Worm (Caenorhabditis elegans) whole organism, midembryonic: Measurements from ENCODE around the gene clc-6.

Experiments
- T22C8.4 ChIP-seq: fragments of 200-800 bp; sonication (Bioruptor generic); IDR thresholded peaks from 2 replicates; pipeline ENCODE4 v1.3.6; 2022; ENCODE audit warnings: missing genetic modification characterization, missing compliant biosample characterization
- cog-1 ChIP-seq: sonication (generic microtip); optimal IDR thresholded peaks from 2 replicates; lab custom pipeline; 2016; ENCODE audit warnings: missing genetic modification characterization, missing compliant biosample characterization
- flt-1 ChIP-seq: fragments of 200-800 bp; sonication (Bioruptor generic); IDR thresholded peaks from 2 replicates; pipeline ENCODE4 v1.3.6; 2022; ENCODE audit warnings: missing genetic modification characterization, missing compliant biosample characterization
- klf-2 ChIP-seq: fragments of 200-800 bp; sonication (Bioruptor generic); conservative IDR thresholded peaks from 2 replicates; pipeline ENCODE4 v1.3.6; 2022; ENCODE audit warnings: missing genetic modification reagents, missing genetic modification characterization, missing compliant biosample characterization
- med-1 ChIP-seq: sonication (generic microtip); optimal IDR thresholded peaks from 2 replicates; lab custom pipeline; 2017; ENCODE audit warnings: missing genetic modification characterization, mild to moderate bottlenecking, missing compliant biosample characterization, antibody characterized with exemption, missing genetic modification reagents; ENCODE audit not compliant: insufficient read depth
- ref-1 ChIP-seq: fragments of 200-800 bp; sonication (Bioruptor generic); conservative IDR thresholded peaks from 2 replicates; pipeline ENCODE4 v1.3.6; 2022; ENCODE audit warnings: missing genetic modification reagents, missing genetic modification characterization, missing compliant biosample characterization
- tab-1 ChIP-seq: fragments of 200-800 bp; sonication (Bioruptor generic); IDR thresholded peaks from 2 replicates; pipeline ENCODE4 v1.3.6; 2022; ENCODE audit warnings: missing genetic modification characterization, missing compliant biosample characterization
- ztf-23 ChIP-seq: fragments of 200-800 bp; sonication (Bioruptor generic); IDR thresholded peaks from 2 replicates; pipeline ENCODE4 v1.3.6; 2022; ENCODE audit warnings: missing genetic modification reagents, missing genetic modification characterization, missing compliant biosample characterization
- ztf-29 ChIP-seq: fragments of 200-800 bp; sonication (Bioruptor generic); IDR thresholded peaks from 2 replicates; pipeline ENCODE4 v1.3.6; 2022; ENCODE audit warnings: missing genetic modification reagents, missing genetic modification characterization, missing compliant biosample characterization

clc-6 gene

DNA sequence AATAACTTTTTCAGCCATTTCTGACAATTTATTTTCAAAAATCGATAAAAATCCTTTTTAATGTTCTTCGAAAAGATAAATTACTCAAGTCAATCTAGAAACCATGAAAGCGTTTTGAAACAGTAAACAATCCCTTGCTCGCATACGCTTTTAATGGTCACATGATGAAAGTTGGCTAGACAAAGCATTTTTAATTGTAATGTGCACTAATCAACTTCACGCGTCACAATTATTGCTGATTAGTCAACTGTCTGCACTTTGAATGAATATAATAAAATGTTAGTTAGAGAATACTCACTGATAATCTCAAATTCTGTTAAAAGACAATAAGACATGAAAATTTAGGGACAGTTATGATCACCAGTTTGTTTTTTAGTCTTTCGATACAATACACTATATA is 39.4 kb downstream of the clc-6 start:
- TF ChIP-seq T22C8.4 (GFP tag; lab: Robert Waterston, UW) (no peak), ztf-23 (no peak), med-1 (GFP tag; lab: Kevin White, UChicago) (no peak), klf-2 (GFP tag; lab: Robert Waterston, UW) (no peak), flt-1 (GFP tag; lab: Robert Waterston, UW) (no peak)

DNA sequence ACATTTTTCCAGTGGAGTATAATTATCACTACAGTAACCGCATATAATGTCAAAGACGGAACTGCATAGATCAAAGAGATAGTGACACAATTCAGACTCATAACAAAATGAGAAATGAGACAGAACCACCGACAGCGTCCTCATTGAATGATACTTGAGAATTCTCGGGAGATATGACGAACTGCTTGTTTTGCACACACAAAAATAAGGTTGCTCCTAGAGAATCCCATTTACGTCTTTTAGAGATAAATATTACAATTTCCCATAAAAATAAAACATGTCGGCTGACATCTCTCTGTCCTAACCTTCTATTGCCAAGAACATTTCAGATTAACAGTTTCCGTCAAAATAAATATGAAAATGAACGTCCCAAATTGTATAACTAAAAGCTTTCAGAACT is 40.5 kb downstream of the clc-6 start, which contains the start of gene srg-38:
Gene srg-38 (minus strand): TSS at position 101 of the 400 bp plus-strand sequence.
- TF ChIP-seq med-1 (GFP tag; lab: Kevin White, UChicago) (no peak), klf-2 (GFP tag; lab: Robert Waterston, UW) (no peak), ztf-29 (GFP tag; lab: Robert Waterston, UW) (no peak), T22C8.4 (GFP tag; lab: Robert Waterston, UW) (no peak), ref-1 (no peak), tab-1 (GFP tag; lab: Robert Waterston, UW) (no peak), cog-1 (no peak), ztf-23 (no peak)

DNA sequence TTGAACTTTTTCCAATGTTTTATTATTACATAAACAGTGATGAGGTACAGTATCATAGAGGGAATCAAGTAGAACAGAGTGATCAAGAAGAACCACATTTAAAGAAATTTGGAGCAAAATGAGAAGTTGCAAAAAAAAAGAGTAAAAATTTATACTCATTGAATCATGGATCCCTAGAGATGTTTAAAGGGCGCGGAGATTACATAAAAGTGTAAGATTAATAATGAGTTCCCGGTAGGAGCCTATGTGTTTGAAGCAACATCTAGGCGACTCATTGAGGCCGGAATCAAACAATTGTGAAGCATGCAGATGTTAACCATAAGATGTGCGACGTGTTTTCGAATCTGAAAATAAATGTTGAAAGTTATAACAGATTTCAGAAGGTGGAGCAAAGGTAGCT is 43.7 kb downstream of the clc-6 start, which contains the start of gene srg-39:
Gene srg-39 (minus strand): TSS at position 101 of the 400 bp plus-strand sequence.
- no peak for TF ChIP-seq ztf-29 (GFP tag; lab: Robert Waterston, UW)
- no peak for TF ChIP-seq ref-1
- TF ChIP-seq tab-1 (GFP tag; lab: Robert Waterston, UW), result no peak
- no peak for TF ChIP-seq flt-1 (GFP tag; lab: Robert Waterston, UW)
- no peak for TF ChIP-seq ztf-23
- TF ChIP-seq klf-2 (GFP tag; lab: Robert Waterston, UW), result no peak
- TF ChIP-seq cog-1, result no peak
- no peak for TF ChIP-seq T22C8.4 (GFP tag; lab: Robert Waterston, UW)
- TF ChIP-seq med-1 (GFP tag; lab: Kevin White, UChicago), result no peak

DNA sequence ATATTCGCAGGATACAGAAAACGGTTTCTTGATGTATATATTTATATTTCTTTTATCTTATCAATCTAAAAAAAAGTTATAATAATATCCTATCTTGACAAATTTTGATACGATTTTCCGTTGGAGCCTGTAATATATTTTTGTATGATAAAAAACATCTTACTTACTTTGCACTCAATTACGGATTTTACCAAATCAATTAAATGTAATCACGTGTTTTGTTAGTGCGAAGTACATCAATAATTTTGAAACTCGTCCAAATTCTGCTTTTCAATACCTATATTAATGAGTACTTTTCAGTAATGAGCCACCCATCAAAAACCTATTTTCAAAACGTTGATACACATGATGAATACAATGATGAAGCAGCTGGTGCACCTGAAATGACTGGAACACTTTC is 46.6 kb downstream of the clc-6 start, which contains the start of gene T19C4.1:
Gene T19C4.1 (plus strand): TSS at position 301 of the 400 bp plus-strand sequence.
- no peak for TF ChIP-seq klf-2 (GFP tag; lab: Robert Waterston, UW)
- TF ChIP-seq ztf-23, result no peak

DNA sequence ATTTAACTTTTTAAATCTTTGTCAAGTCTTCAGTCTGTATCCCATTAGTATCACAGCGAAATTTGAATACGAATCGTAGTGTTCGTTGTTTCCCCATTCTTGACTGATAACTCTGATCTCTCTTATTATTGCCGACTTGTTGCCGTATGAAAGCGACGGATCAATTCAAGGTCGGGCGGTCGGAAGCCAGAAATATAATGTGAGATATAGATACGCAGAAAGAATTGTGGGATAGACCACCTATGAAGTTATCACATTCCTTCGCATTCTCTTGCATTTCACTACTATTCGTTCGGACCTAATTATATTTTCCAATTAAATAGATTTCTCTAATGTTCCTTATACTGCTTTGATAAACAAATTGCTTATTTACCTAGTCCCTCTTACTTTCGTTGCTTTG is 47.0 kb downstream of the clc-6 start:
- TF ChIP-seq flt-1 (GFP tag; lab: Robert Waterston, UW), result no peak
- TF ChIP-seq cog-1, result no peak
- TF ChIP-seq med-1 (GFP tag; lab: Kevin White, UChicago), result no peak
- no peak for TF ChIP-seq ztf-23
- TF ChIP-seq ref-1, result no peak
- TF ChIP-seq klf-2 (GFP tag; lab: Robert Waterston, UW), result no peak
- no peak for TF ChIP-seq T22C8.4 (GFP tag; lab: Robert Waterston, UW)
- no peak for TF ChIP-seq tab-1 (GFP tag; lab: Robert Waterston, UW)
- no peak for TF ChIP-seq ztf-29 (GFP tag; lab: Robert Waterston, UW)

DNA sequence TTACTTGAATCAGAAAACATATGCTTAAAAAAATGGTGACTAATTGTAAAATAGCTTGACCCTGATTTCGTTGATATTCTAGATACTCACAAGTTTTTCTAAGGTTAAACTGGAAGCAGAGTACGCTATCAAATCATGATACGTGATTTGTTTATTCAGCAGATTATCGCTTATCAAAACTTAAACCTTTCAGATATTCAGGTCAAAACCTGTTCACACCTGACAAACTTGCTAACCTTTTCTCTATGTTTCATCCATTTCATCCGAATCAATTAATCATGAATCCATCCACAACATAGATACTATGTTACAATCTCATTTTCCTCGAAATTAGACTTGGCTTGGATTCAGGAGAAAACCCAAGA is 48.2 kb downstream of the clc-6 start:
- TF ChIP-seq klf-2 (GFP tag; lab: Robert Waterston, UW) (no peak), ztf-23 (no peak), med-1 (GFP tag; lab: Kevin White, UChicago) (no peak), ref-1 (no peak), flt-1 (GFP tag; lab: Robert Waterston, UW) (no peak)

DNA sequence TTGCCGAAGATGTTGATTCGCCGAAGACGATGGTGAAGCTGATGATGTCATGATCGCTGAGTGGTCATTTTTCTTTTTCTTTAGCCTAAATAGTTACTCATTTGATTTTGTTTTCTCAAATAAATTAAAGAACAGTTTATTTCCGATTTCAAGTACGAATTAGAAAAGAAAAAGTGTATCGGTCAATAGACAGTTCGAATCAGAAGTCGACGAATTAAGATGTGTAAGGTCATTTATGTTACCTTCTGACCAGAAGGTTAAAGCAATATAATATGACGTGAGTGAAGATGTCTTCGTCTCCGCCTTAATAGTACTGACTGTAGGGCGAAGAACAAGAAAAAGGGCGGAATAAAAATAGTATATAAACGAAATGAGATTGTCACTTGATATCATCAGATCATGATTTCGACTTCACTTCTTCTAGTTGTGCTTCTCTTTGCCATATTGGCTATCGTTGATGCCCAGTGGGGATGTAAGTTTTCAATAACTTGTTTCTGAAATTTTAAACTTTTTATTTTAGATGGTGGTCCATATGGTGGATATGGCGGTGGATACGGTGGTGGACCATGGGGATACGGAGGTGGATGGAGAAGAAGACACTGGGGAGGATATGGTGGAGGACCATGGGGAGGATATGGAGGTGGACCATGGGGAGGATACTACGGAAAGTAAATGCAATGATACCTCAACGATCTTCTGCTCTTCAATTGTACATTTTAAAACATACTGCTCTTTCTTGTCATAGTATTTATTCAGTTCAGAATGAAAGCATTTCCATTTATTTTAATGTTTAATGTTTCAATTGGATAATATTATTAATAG is 48.8 kb downstream of the clc-6 start, which contains the start of the genes T19C4.24 and nlp-33:
Gene T19C4.24 (minus strand): TSS at position 51 of the 822 bp plus-strand sequence.
Gene nlp-33 (plus strand): TSS at position 389 of the 822 bp plus-strand sequence.
- TF ChIP-seq ztf-23 (no peak), ztf-29 (GFP tag; lab: Robert Waterston, UW) (no peak), T22C8.4 (GFP tag; lab: Robert Waterston, UW) (no peak), flt-1 (GFP tag; lab: Robert Waterston, UW) (no peak)

DNA sequence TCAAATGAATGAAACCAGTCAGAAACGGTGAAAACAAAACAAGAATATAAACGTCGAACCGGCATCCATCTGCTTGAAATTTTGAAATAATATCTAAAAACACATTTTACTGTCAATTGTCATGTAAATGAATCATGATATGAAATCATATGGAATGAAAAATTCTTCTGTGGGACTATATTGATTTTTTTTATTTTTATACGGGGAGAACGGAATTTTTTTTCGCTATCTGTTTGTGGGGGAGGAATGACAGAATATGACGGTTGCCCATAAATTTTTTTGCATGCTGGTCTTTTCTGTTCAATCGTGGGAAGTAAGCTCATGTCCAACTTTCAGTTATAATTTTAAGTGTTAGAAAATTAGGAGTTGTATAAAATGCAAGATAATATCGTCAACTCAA is 51.3 kb downstream of the clc-6 start, which contains the start of gene C06H2.7:
Gene C06H2.7 (minus strand): TSS at position 101 of the 400 bp plus-strand sequence.
- no peak for TF ChIP-seq T22C8.4 (GFP tag; lab: Robert Waterston, UW)
- no peak for TF ChIP-seq ztf-23
